Fruit fly (Drosophila melanogaster): ENCODE results near the gene CG3430.

CG3430 gene

DNA sequence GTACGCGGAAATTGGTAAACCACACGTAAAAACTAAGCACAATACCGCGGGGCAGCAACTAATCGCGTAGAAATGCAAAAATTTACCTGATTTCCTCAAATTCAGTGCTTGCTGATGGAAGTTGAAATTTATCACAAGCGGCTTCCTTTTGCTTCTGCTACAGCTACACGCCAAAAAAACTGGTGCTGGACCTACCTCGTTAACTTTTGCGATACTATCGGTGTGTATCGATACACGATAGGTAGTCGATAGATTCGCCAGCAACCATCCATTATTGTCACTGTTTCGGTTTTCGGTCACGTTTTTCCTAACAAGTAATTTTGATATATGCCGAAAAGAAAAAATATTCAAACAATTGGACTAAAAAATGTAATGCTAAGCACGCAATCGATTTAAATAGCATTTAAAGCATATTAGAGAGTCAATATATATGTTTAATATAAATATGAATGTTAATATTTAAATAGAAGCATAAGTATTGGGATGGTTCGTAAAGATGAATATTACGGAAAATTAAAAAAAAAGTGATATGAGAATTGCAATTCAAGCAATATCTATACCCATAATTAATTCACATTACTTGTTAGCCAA is 10.7 kb downstream of the CG3430 start, which contains the start of gene Sumo (continued):
- TF ChIP-seq pnt (GFP tag; optimal IDR thresholded peaks at IDR 0.05) (no peak), z (GFP tag; IDR thresholded peaks at IDR 0.05) (no peak), hb (GFP tag; IDR thresholded peaks at IDR 0.05; ENCODE audit: partially characterized antibody) (peak; percentile 99), CG17186 (GFP tag; optimal IDR thresholded peaks at IDR 0.05) (no peak), CHES-1-like (GFP tag; optimal IDR thresholded peaks at IDR 0.05) (no peak), dysf (GFP tag; IDR thresholded peaks at IDR 0.05) (0 out of 3 replicates have a peak, but pooled peaks have one; percentile 7), CG17359 (tag; optimal IDR thresholded peaks at IDR 0.05) (no peak), CG2202 (tag; optimal IDR thresholded peaks at IDR 0.05) (no peak), hkb (optimal IDR thresholded peaks at IDR 0.05) (no peak), hkb (GFP tag; IDR thresholded peaks at IDR 0.05) (no peak), crp (GFP tag; optimal IDR thresholded peaks at IDR 0.05) (no peak), slou (GFP tag; optimal IDR thresholded peaks at IDR 0.05) (no peak), CG6689 (GFP tag; IDR thresholded peaks at IDR 0.05) (no peak), CG32772 (GFP tag; IDR thresholded peaks at IDR 0.05) (no peak), CG16815 (GFP tag; optimal IDR thresholded peaks at IDR 0.05) (peak; percentile 16), CG12769 (tag; optimal IDR thresholded peaks at IDR 0.05) (no peak), Gsc (GFP tag; IDR thresholded peaks at IDR 0.05) (no peak), nerfin-1 (tag; optimal IDR thresholded peaks at IDR 0.05) (no peak), CG11085 (GFP tag; IDR thresholded peaks at IDR 0.05) (no peak; the same call in 1 of the 2 replicates), Sry-δ (GFP tag; optimal IDR thresholded peaks at IDR 0.05) (peak; percentile 91), B-H1 (GFP tag; IDR thresholded peaks at IDR 0.05) (no peak), CG6813 (GFP tag; optimal IDR thresholded peaks at IDR 0.05) (no peak), CG30403 (GFP tag; optimal IDR thresholded peaks at IDR 0.05) (no peak), kni (GFP tag; optimal IDR thresholded peaks at IDR 0.05) (no peak), CG9609 (GFP tag; optimal IDR thresholded peaks at IDR 0.05) (no peak), CG3065 (GFP tag; optimal IDR thresholded peaks at IDR 0.05) (no peak), sqz (GFP tag; optimal IDR thresholded peaks at IDR 0.05) (peak; percentile 69), Antp (GFP tag; optimal IDR thresholded peaks at IDR 0.05) (no peak), CG14667 (GFP tag; IDR thresholded peaks at IDR 0.05) (no peak), pita (GFP tag; optimal IDR thresholded peaks at IDR 0.05) (no peak), CG8359 (GFP tag; optimal IDR thresholded peaks at IDR 0.05; ENCODE audit: borderline replicate concordance) (no peak), unc-4 (GFP tag; IDR thresholded peaks at IDR 0.05; ENCODE audit: partially characterized antibody) (peak; percentile 93), CG2120 (GFP tag; optimal IDR thresholded peaks at IDR 0.05) (no peak), Bteb2 (GFP tag; optimal IDR thresholded peaks at IDR 0.05) (no peak), ewg (GFP tag; optimal IDR thresholded peaks at IDR 0.05) (no peak), cato (GFP tag; optimal IDR thresholded peaks at IDR 0.05; ENCODE audit: borderline replicate concordance) (no peak), Hsf (GFP tag; optimal IDR thresholded peaks at IDR 0.05) (no peak), CG7786 (GFP tag; optimal IDR thresholded peaks at IDR 0.05) (no peak), Adf1 (GFP tag; IDR thresholded peaks at IDR 0.05) (no peak), dan (GFP tag; IDR thresholded peaks at IDR 0.05) (no peak), CG15696 (tag; optimal IDR thresholded peaks at IDR 0.05) (no peak), CG6175 (GFP tag; IDR thresholded peaks at IDR 0.05) (0 out of 3 replicates have a peak, but pooled peaks have one; percentile 17), Optix (GFP tag; IDR thresholded peaks at IDR 0.05) (no peak), CG3407 (GFP tag; optimal IDR thresholded peaks at IDR 0.05) (no peak), CG1024 (GFP tag; IDR thresholded peaks at IDR 0.05) (0 out of 2 replicates have a peak, but pooled peaks have one; percentile 17), CG10979 (tag; optimal IDR thresholded peaks at IDR 0.05) (no peak), ato (GFP tag; IDR thresholded peaks at IDR 0.05; ENCODE audit: partially characterized antibody) (peak; percentile 100), zfh1 (GFP tag; IDR thresholded peaks at IDR 0.05) (0 out of 3 replicates have a peak, but pooled peaks have one; percentile 26), seq (GFP tag; IDR thresholded peaks at IDR 0.05) (no peak), CG12219 (GFP tag; optimal IDR thresholded peaks at IDR 0.05) (no peak), Ssrp (tag; optimal IDR thresholded peaks at IDR 0.05) (no peak)

Data from whole organism, embryonic.